Fruit fly (Drosophila melanogaster) whole organism, wandering third instar larva: ENCODE results near the gene CG44088.

ENCODE experiments used
- Abd-B ChIP-seq: fragments of >200 bp; optimal IDR thresholded peaks from 2 replicates; lab custom pipeline; 2017; ENCODE audit warnings: missing biosample characterization, missing genetic modification characterization
- CG32264 ChIP-seq: fragments of 200-800 bp; sonication (Bioruptor generic); optimal IDR thresholded peaks from 2 replicates; lab custom pipeline; 2016; ENCODE audit warnings: missing biosample characterization, missing genetic modification characterization
- CG9705 ChIP-seq: fragments of 200-800 bp; sonication (Bioruptor generic); optimal IDR thresholded peaks from 2 replicates; lab custom pipeline; 2018; ENCODE audit warnings: missing biosample characterization, mild to moderate bottlenecking, missing genetic modification characterization
- CrebA ChIP-seq: fragments of 200-800 bp; sonication (Bioruptor generic); optimal IDR thresholded peaks from 2 replicates; lab custom pipeline; 2016; ENCODE audit warnings: missing biosample characterization, mild to moderate bottlenecking, missing genetic modification characterization, borderline replicate concordance
- Dfd ChIP-seq: fragments of >200 bp; optimal IDR thresholded peaks from 2 replicates; lab custom pipeline; 2017; ENCODE audit warnings: missing biosample characterization, missing genetic modification characterization
- Dif ChIP-seq: fragments of 200-275, 200-300 bp; sonication (Bioruptor generic); optimal IDR thresholded peaks from 2 replicates; lab custom pipeline; 2018; ENCODE audit warnings: missing biosample characterization, missing genetic modification characterization; ENCODE audit not compliant: partially characterized antibody
- GATAd ChIP-seq: sonication (Bioruptor generic); optimal IDR thresholded peaks from 2 replicates; lab custom pipeline; 2016; ENCODE audit warnings: missing biosample characterization, missing genetic modification characterization
- Hnf4 ChIP-seq: fragments of 200-800 bp; sonication (Bioruptor generic); optimal IDR thresholded peaks from 2 replicates; lab custom pipeline; 2016; ENCODE audit warnings: missing biosample characterization, mild to moderate bottlenecking, missing genetic modification characterization
- Hr78 ChIP-seq: fragments of >200 bp; optimal IDR thresholded peaks from 2 replicates; lab custom pipeline; 2017; ENCODE audit warnings: missing biosample characterization, missing genetic modification characterization
- Hr83 ChIP-seq: fragments of 200-300 bp; sonication (Bioruptor generic); optimal IDR thresholded peaks from 2 replicates; lab custom pipeline; 2016; ENCODE audit warnings: missing biosample characterization, mild to moderate bottlenecking, missing genetic modification characterization, moderate library complexity; ENCODE audit not compliant: poor library complexity, severe bottlenecking
- Jra ChIP-seq: sonication (Bioruptor generic); optimal IDR thresholded peaks from 2 replicates; lab custom pipeline; 2016; ENCODE audit warnings: missing biosample characterization, missing genetic modification characterization
- Mio ChIP-seq: sonication (Bioruptor generic); optimal IDR thresholded peaks from 2 replicates; lab custom pipeline; 2016; ENCODE audit warnings: missing biosample characterization, missing genetic modification characterization
- Myc ChIP-seq: fragments of >200 bp; optimal IDR thresholded peaks from 2 replicates; lab custom pipeline; 2017
- N ChIP-seq: fragments of >200 bp; optimal IDR thresholded peaks from 2 replicates; lab custom pipeline; 2018; ENCODE audit warnings: missing biosample characterization, missing external identifiers, missing genetic modification characterization
- OdsH ChIP-seq: fragments of 200-800 bp; sonication (Bioruptor generic); optimal IDR thresholded peaks from 2 replicates; lab custom pipeline; 2016; ENCODE audit warnings: missing biosample characterization, mild to moderate bottlenecking, missing genetic modification characterization
- Rel ChIP-seq, 2 experiments: fragments of 200-800 bp; sonication (Bioruptor generic) in 1 of 2; optimal IDR thresholded peaks; 2 replicates in 1 of 2; 3 replicates in 1 of 2; lab custom pipeline; 2016 to 2019; ENCODE audit warnings: mild to moderate bottlenecking in 2 of 2, missing biosample characterization in 2 of 2, missing genetic modification characterization in 2 of 2, moderate library complexity in 1 of 2
- Sp1 ChIP-seq: fragments of 200-800 bp; sonication (Bioruptor generic); optimal IDR thresholded peaks from 3 replicates; lab custom pipeline; 2019; ENCODE audit warnings: missing biosample characterization, mild to moderate bottlenecking, missing genetic modification characterization, moderate library complexity
- Vsx2 ChIP-seq: fragments of 200-300, 225-300 bp; sonication (Bioruptor generic); optimal IDR thresholded peaks from 2 replicates; lab custom pipeline; 2018; ENCODE audit warnings: missing biosample characterization, missing genetic modification characterization; ENCODE audit not compliant: partially characterized antibody
- br ChIP-seq: fragments of 200-800 bp; sonication (Bioruptor generic); optimal IDR thresholded peaks from 2 replicates; lab custom pipeline; 2016; ENCODE audit warnings: missing biosample characterization, missing genetic modification characterization
- brk ChIP-seq: fragments of 200-800 bp; sonication (Bioruptor generic); optimal IDR thresholded peaks from 2 replicates; lab custom pipeline; 2016; ENCODE audit warnings: missing biosample characterization, mild to moderate bottlenecking, missing genetic modification characterization
- dmrt93B ChIP-seq: fragments of 200-800 bp; sonication (Bioruptor generic); optimal IDR thresholded peaks from 2 replicates; lab custom pipeline; 2018; ENCODE audit warnings: missing biosample characterization, mild to moderate bottlenecking, missing genetic modification characterization
- dsf ChIP-seq: sonication (Bioruptor generic); optimal IDR thresholded peaks from 2 replicates; lab custom pipeline; 2016; ENCODE audit warnings: missing biosample characterization, missing genetic modification characterization, borderline replicate concordance
- ey ChIP-seq: fragments of 200-800 bp; sonication (Bioruptor generic); optimal IDR thresholded peaks from 2 replicates; lab custom pipeline; 2016; ENCODE audit warnings: missing biosample characterization, missing genetic modification characterization
- foxo ChIP-seq, 2 experiments: fragments of 200-800 bp; sonication (Bioruptor generic); optimal IDR thresholded peaks; 2 replicates in 1 of 2; 3 replicates in 1 of 2; lab custom pipeline; 2016 to 2017; ENCODE audit warnings: missing biosample characterization in 2 of 2, missing genetic modification characterization in 2 of 2
- fru ChIP-seq: fragments of 200-800 bp; sonication (Bioruptor generic); optimal IDR thresholded peaks from 3 replicates; lab custom pipeline; 2016; ENCODE audit warnings: missing biosample characterization, mild to moderate bottlenecking, missing genetic modification characterization
- h ChIP-seq: fragments of 200-800 bp; sonication (Bioruptor generic); optimal IDR thresholded peaks from 3 replicates; lab custom pipeline; 2016; ENCODE audit warnings: missing biosample characterization, mild to moderate bottlenecking, missing genetic modification characterization
- lola ChIP-seq: fragments of >200 bp; optimal IDR thresholded peaks from 2 replicates; lab custom pipeline; 2017; ENCODE audit warnings: missing biosample characterization, missing genetic modification characterization
- pan ChIP-seq: fragments of >200 bp; optimal IDR thresholded peaks from 2 replicates; lab custom pipeline; 2017
- rgr ChIP-seq: fragments of 200-800 bp; sonication (Bioruptor generic); optimal IDR thresholded peaks from 3 replicates; lab custom pipeline; 2016; ENCODE audit warnings: missing biosample characterization, mild to moderate bottlenecking, missing genetic modification characterization
- sage ChIP-seq: fragments of 200-800 bp; sonication (Bioruptor generic); optimal IDR thresholded peaks from 2 replicates; lab custom pipeline; 2016; ENCODE audit warnings: missing biosample characterization, mild to moderate bottlenecking, missing genetic modification characterization
- sv ChIP-seq: fragments of 200-800 bp; sonication (Bioruptor generic); optimal IDR thresholded peaks from 3 replicates; lab custom pipeline; 2016; ENCODE audit warnings: missing biosample characterization, missing genetic modification characterization
- usp ChIP-seq: fragments of >200 bp; optimal IDR thresholded peaks from 2 replicates; lab custom pipeline; 2017; ENCODE audit warnings: missing biosample characterization, missing genetic modification characterization
- woc ChIP-seq: sonication (Bioruptor generic); optimal IDR thresholded peaks from 2 replicates; lab custom pipeline; 2016; ENCODE audit warnings: missing biosample characterization, mild to moderate bottlenecking, missing genetic modification characterization

The CG44088 gene

dm6 chr3R:4768711-4769239 is 6.1 kb downstream of the CG44088 start:
- TF ChIP-seq sage (GFP tag; lab: Kevin White, UChicago) (no peak), usp (GFP tag; lab: Kevin White, UChicago) (no peak), lola (GFP tag; lab: Kevin White, UChicago) (no peak), Hr83 (no peak), foxo (GFP tag; optimal IDR thresholded peaks at IDR 0.05; lab: Kevin White, UChicago) (no peak), fru (GFP tag; lab: Kevin White, UChicago) (no peak), Jra (GFP tag; lab: Kevin White, UChicago) (no peak)

dm6 chr3R:4761372-4761771 is 13.5 kb downstream of the CG44088 start:
- TF ChIP-seq pan (no peak), Hr83 (peak; percentile 37), Vsx2 (GFP tag; lab: Kevin White, UChicago) (no peak), Hr78 (GFP tag; lab: Kevin White, UChicago) (no peak), br (peak; percentile 38), Jra (GFP tag; lab: Kevin White, UChicago) (no peak), Rel (GFP tag; optimal IDR thresholded peaks at IDR 0.05; lab: Kevin White, UChicago) (no peak), Rel (tag; optimal IDR thresholded peaks at IDR 0.05; lab: Kevin White, UChicago) (no peak), h (GFP tag; lab: Kevin White, UChicago) (peak; percentile 25), fru (GFP tag; lab: Kevin White, UChicago) (no peak), N (GFP tag; lab: Kevin White, UChicago) (no peak), sv (GFP tag; lab: Kevin White, UChicago) (no peak), CG9705 (GFP tag; lab: Kevin White, UChicago) (no peak), woc (no peak), Mio (GFP tag; lab: Kevin White, UChicago) (no peak), ey (GFP tag; lab: Kevin White, UChicago) (no peak), sage (GFP tag; lab: Kevin White, UChicago) (peak; percentile 12), Abd-B (GFP tag; lab: Kevin White, UChicago) (no peak), Sp1 (GFP tag; lab: Kevin White, UChicago) (peak; percentile 77), dsf (GFP tag; lab: Kevin White, UChicago) (no peak), CG32264 (GFP tag; lab: Kevin White, UChicago) (no peak), rgr (GFP tag; lab: Kevin White, UChicago) (peak; percentile 4), Hnf4 (peak; percentile 28), usp (GFP tag; lab: Kevin White, UChicago) (no peak), CrebA (GFP tag; lab: Kevin White, UChicago) (peak; percentile 52), OdsH (no peak), Dif (GFP tag; lab: Kevin White, UChicago) (no peak)

- no peak for TF ChIP-seq dsf (GFP tag; lab: Kevin White, UChicago)
Observed at dm6 chr3R:4749735-4750134, 25.1 kb downstream of the CG44088 start, which contains the start of gene atms. Gene atms (plus strand): TSS chr3R:4750035.

- TF ChIP-seq Dfd (no peak), dsf (GFP tag; lab: Kevin White, UChicago) (no peak), sage (GFP tag; lab: Kevin White, UChicago) (no peak), Hr83 (no peak), N (GFP tag; lab: Kevin White, UChicago) (no peak), Myc (lab: Kevin White, UChicago) (no peak), dmrt93B (GFP tag; lab: Kevin White, UChicago) (no peak), Abd-B (GFP tag; lab: Kevin White, UChicago) (no peak), Sp1 (GFP tag; lab: Kevin White, UChicago) (no peak), brk (GFP tag; lab: Kevin White, UChicago) (no peak), br (no peak), GATAd (GFP tag; lab: Kevin White, UChicago) (no peak), Vsx2 (GFP tag; lab: Kevin White, UChicago) (no peak), CrebA (GFP tag; lab: Kevin White, UChicago) (no peak), Rel (GFP tag; optimal IDR thresholded peaks at IDR 0.05; lab: Kevin White, UChicago) (no peak), Rel (tag; optimal IDR thresholded peaks at IDR 0.05; lab: Kevin White, UChicago) (no peak), OdsH (no peak), CG32264 (GFP tag; lab: Kevin White, UChicago) (no peak), foxo (GFP tag; optimal IDR thresholded peaks at IDR 0.05; lab: Kevin White, UChicago) (no peak), sv (GFP tag; lab: Kevin White, UChicago) (no peak), woc (no peak)
Observed at dm6 chr3R:4748888-4749717, 25.8 kb downstream of the CG44088 start, which contains the start of gene tacc. Gene tacc (minus strand): TSS chr3R:4749056.
